Worm (Caenorhabditis elegans): ENCODE measurements around the gene F12A10.8.
A peak's percentile ranks its signal among the peaks of the same experiment; 100 is the strongest.

F12A10.8 gene

ce11 chrII:5465729-5466408, 35.0 kb downstream of the F12A10.8 start, which contains the start of gene clr-1:
TSS of gene clr-1 (plus strand) at chrII:5466358.
- TF ChIP-seq R02D3.7 (tag; optimal IDR thresholded peaks at IDR 0.05) (no peak), F13H6.1 (tag; optimal IDR thresholded peaks at IDR 0.05) (peak; percentile 13)

ce11 chrII:5463692-5464300, 37.1 kb downstream of the F12A10.8 start:
- TF ChIP-seq unc-55 (GFP tag; optimal IDR thresholded peaks at IDR 0.05) (peak; percentile 41), ZK546.5 (tag; optimal IDR thresholded peaks at IDR 0.05) (no peak), R02D3.7 (tag; optimal IDR thresholded peaks at IDR 0.05) (no peak), sma-9 (GFP tag; optimal IDR thresholded peaks at IDR 0.05) (no peak), sma-9 (tag; optimal IDR thresholded peaks at IDR 0.05) (no peak), crh-2 (tag; optimal IDR thresholded peaks at IDR 0.05) (no peak), C34F6.9 (tag; optimal IDR thresholded peaks at IDR 0.05) (peak; percentile 23), nhr-237 (tag; optimal IDR thresholded peaks at IDR 0.05) (no peak), Y55F3AM.14 (GFP tag; optimal IDR thresholded peaks at IDR 0.05) (no peak), zag-1 (tag; optimal IDR thresholded peaks at IDR 0.05) (peak; percentile 32), nhr-21 (tag; optimal IDR thresholded peaks at IDR 0.05) (no peak), F13H6.1 (tag; optimal IDR thresholded peaks at IDR 0.05) (peak; percentile 44), sma-3 (GFP tag; optimal IDR thresholded peaks at IDR 0.05) (no peak), nhr-129 (tag; optimal IDR thresholded peaks at IDR 0.05) (peak; percentile 43), fos-1 (tag; optimal IDR thresholded peaks at IDR 0.05) (no peak), sem-4 (tag; optimal IDR thresholded peaks at IDR 0.05) (peak; percentile 49), snpc-4 (tag; optimal IDR thresholded peaks at IDR 0.05) (no peak), mab-5 (tag; optimal IDR thresholded peaks at IDR 0.05) (no peak), dmd-4 (tag; optimal IDR thresholded peaks at IDR 0.05) (no peak), lsy-2 (tag; optimal IDR thresholded peaks at IDR 0.05) (peak in 1 of 2 experiments; percentile 46)

ce11 chrII:5460911-5461310, 40.0 kb downstream of the F12A10.8 start:
- TF ChIP-seq F13H6.1 (tag; optimal IDR thresholded peaks at IDR 0.05) = peak; percentile 46
- TF ChIP-seq ZK546.5 (tag; optimal IDR thresholded peaks at IDR 0.05) = no peak
- TF ChIP-seq nhr-237 (tag; optimal IDR thresholded peaks at IDR 0.05) = no peak
- no peak for TF ChIP-seq C34F6.9 (tag; optimal IDR thresholded peaks at IDR 0.05)
- no peak for TF ChIP-seq mdl-1 (tag; optimal IDR thresholded peaks at IDR 0.05)
- no peak for TF ChIP-seq ceh-16 (tag; optimal IDR thresholded peaks at IDR 0.05)
- TF ChIP-seq gmeb-1 (tag; optimal IDR thresholded peaks at IDR 0.05) = no peak
- no peak for TF ChIP-seq ztf-4 (tag; optimal IDR thresholded peaks at IDR 0.05)
- TF ChIP-seq fos-1 (tag; optimal IDR thresholded peaks at IDR 0.05) = peak; percentile 44
- TF ChIP-seq unc-55 (GFP tag; optimal IDR thresholded peaks at IDR 0.05) = no peak
- TF ChIP-seq egl-27 (tag; optimal IDR thresholded peaks at IDR 0.05) = no peak

- TF ChIP-seq nhr-23 (tag; optimal IDR thresholded peaks at IDR 0.05) (no peak), sma-9 (GFP tag; optimal IDR thresholded peaks at IDR 0.05) (peak; percentile 9), sma-9 (tag; optimal IDR thresholded peaks at IDR 0.05) (no peak), elt-3 (tag; optimal IDR thresholded peaks at IDR 0.05) (no peak), nhr-12 (tag; optimal IDR thresholded peaks at IDR 0.05) (no peak), aly-2 (tag; optimal IDR thresholded peaks at IDR 0.05) (no peak), ZK546.5 (tag; optimal IDR thresholded peaks at IDR 0.05) (no peak), fos-1 (tag; optimal IDR thresholded peaks at IDR 0.05) (peak; percentile 43), blmp-1 (tag; optimal IDR thresholded peaks at IDR 0.05; ENCODE audit: insufficient read depth) (peak; percentile 60), gmeb-1 (tag; optimal IDR thresholded peaks at IDR 0.05) (no peak), sma-3 (GFP tag; optimal IDR thresholded peaks at IDR 0.05) (peak; percentile 68)
Observed at ce11 chrII:5459534-5459933, 41.3 kb downstream of the F12A10.8 start.

ce11 chrII:5458683-5459410, 42.0 kb downstream of the F12A10.8 start:
- TF ChIP-seq lsy-2 (tag; optimal IDR thresholded peaks at IDR 0.05) = no peak
- no peak for TF ChIP-seq crh-2 (tag; optimal IDR thresholded peaks at IDR 0.05)
- TF ChIP-seq fos-1 (tag; optimal IDR thresholded peaks at IDR 0.05) = peak; percentile 34
- no peak for TF ChIP-seq ztf-4 (tag; optimal IDR thresholded peaks at IDR 0.05)
- TF ChIP-seq F13H6.1 (tag; optimal IDR thresholded peaks at IDR 0.05) = no peak
- TF ChIP-seq dmd-4 (tag; optimal IDR thresholded peaks at IDR 0.05) = no peak
- TF ChIP-seq blmp-1 (tag; optimal IDR thresholded peaks at IDR 0.05; ENCODE audit: insufficient read depth) = peak; percentile 54
- no peak for TF ChIP-seq C34F6.9 (tag; optimal IDR thresholded peaks at IDR 0.05)
- TF ChIP-seq peb-1 (tag; optimal IDR thresholded peaks at IDR 0.05) = no peak
- TF ChIP-seq mbf-1 (tag; optimal IDR thresholded peaks at IDR 0.05) = no peak
- no peak for TF ChIP-seq nhr-12 (tag; optimal IDR thresholded peaks at IDR 0.05)
- TF ChIP-seq egl-27 (tag; optimal IDR thresholded peaks at IDR 0.05) = no peak
- no peak for TF ChIP-seq sma-9 (GFP tag; optimal IDR thresholded peaks at IDR 0.05)
- no peak for TF ChIP-seq sma-9 (tag; optimal IDR thresholded peaks at IDR 0.05)
- TF ChIP-seq ceh-16 (tag; optimal IDR thresholded peaks at IDR 0.05) = no peak
- no peak for TF ChIP-seq mab-5 (tag; optimal IDR thresholded peaks at IDR 0.05)
